Fruit fly (Drosophila melanogaster) whole organism, embryonic: ENCODE measurements around the gene prtp.

ENCODE experiments used
- Asciz ChIP-seq: fragments of 200-800 bp; sonication (Bioruptor generic); optimal IDR thresholded peaks from 2 replicates; lab custom pipeline; 2017; ENCODE audit warnings: missing biosample characterization, mild to moderate bottlenecking, missing genetic modification characterization, missing genetic modification reagents
- Bgb ChIP-seq: fragments of 200-800 bp; sonication (Bioruptor generic); IDR thresholded peaks from 2 replicates; pipeline ENCODE4 v1.3.6; 2022; ENCODE audit warnings: missing biosample characterization, missing genetic modification characterization; ENCODE audit not compliant: partially characterized antibody
- CG1024 ChIP-seq: fragments of 200-800 bp; sonication (Bioruptor generic); IDR thresholded peaks from 2 replicates; pipeline ENCODE4 v1.3.6; 2022; ENCODE audit warnings: missing biosample characterization, missing genetic modification characterization
- CG10267 ChIP-seq: fragments of 200-800 bp; sonication (Bioruptor generic); optimal IDR thresholded peaks from 2 replicates; lab custom pipeline; 2018; ENCODE audit warnings: missing biosample characterization, mild to moderate bottlenecking, missing genetic modification characterization, moderate library complexity
- CG10431 ChIP-seq: fragments of 200-800 bp; sonication (Bioruptor generic); optimal IDR thresholded peaks from 3 replicates; lab custom pipeline; 2018; ENCODE audit warnings: missing biosample characterization, mild to moderate bottlenecking, missing genetic modification characterization
- CG10979 ChIP-seq: fragments of 200-800 bp; sonication (Bioruptor generic); optimal IDR thresholded peaks from 2 replicates; lab custom pipeline; 2018; ENCODE audit warnings: missing biosample characterization, mild to moderate bottlenecking, missing genetic modification characterization, moderate library complexity
- CG13287 ChIP-seq: fragments of 200-800 bp; sonication (Bioruptor generic); IDR thresholded peaks from 2 replicates; pipeline ENCODE4 v1.3.6; 2022; ENCODE audit warnings: missing biosample characterization, missing genetic modification characterization; ENCODE audit not compliant: partially characterized antibody
- CG14014 ChIP-seq: fragments of 200-800 bp; sonication (Bioruptor generic); IDR thresholded peaks from 2 replicates; pipeline ENCODE4 v1.3.6; 2022; ENCODE audit warnings: missing biosample characterization, missing genetic modification characterization
- CG14860 ChIP-seq: fragments of 200-800 bp; sonication (Bioruptor generic); IDR thresholded peaks from 3 replicates; pipeline ENCODE4 v1.3.6; 2022; ENCODE audit warnings: missing biosample characterization, missing genetic modification characterization; ENCODE audit not compliant: partially characterized antibody
- CG15011 ChIP-seq: fragments of 200-800 bp; sonication (Bioruptor generic); optimal IDR thresholded peaks from 3 replicates; lab custom pipeline; 2018; ENCODE audit warnings: missing biosample characterization, mild to moderate bottlenecking, missing genetic modification characterization
- CG15514 ChIP-seq: fragments of 200-800 bp; sonication (Bioruptor generic); optimal IDR thresholded peaks from 3 replicates; lab custom pipeline; 2017; ENCODE audit warnings: missing biosample characterization, missing genetic modification characterization, mild to moderate bottlenecking, moderate library complexity, missing genetic modification reagents
- CG1603 ChIP-seq: fragments of 200-800 bp; sonication (Bioruptor generic); optimal IDR thresholded peaks from 2 replicates; lab custom pipeline; 2019; ENCODE audit warnings: missing biosample characterization, mild to moderate bottlenecking, missing genetic modification characterization, moderate library complexity
- CG17328 ChIP-seq: fragments of 200-800 bp; sonication (Bioruptor generic); IDR thresholded peaks from 2 replicates; pipeline ENCODE4 v1.3.6; 2022; ENCODE audit warnings: missing biosample characterization, missing genetic modification characterization
- CG34376 ChIP-seq: fragments of 200-800 bp; sonication (Bioruptor generic); optimal IDR thresholded peaks from 2 replicates; lab custom pipeline; 2018; ENCODE audit warnings: missing biosample characterization, mild to moderate bottlenecking, missing genetic modification characterization
- CG4360 ChIP-seq: fragments of 200-800 bp; sonication (Bioruptor generic); IDR thresholded peaks from 2 replicates; pipeline ENCODE4 v1.3.6; 2022; ENCODE audit warnings: missing biosample characterization, missing genetic modification characterization
- CG6254 ChIP-seq: fragments of 200-800 bp; sonication (Bioruptor generic); optimal IDR thresholded peaks from 3 replicates; lab custom pipeline; 2017; ENCODE audit warnings: mild to moderate bottlenecking, missing biosample characterization, missing genetic modification reagents, missing genetic modification characterization
- CG6765 ChIP-seq: fragments of 200-800 bp; sonication (Bioruptor generic); optimal IDR thresholded peaks from 3 replicates; lab custom pipeline; 2017; ENCODE audit warnings: missing biosample characterization, mild to moderate bottlenecking, missing genetic modification characterization
- CG7839 ChIP-seq: fragments of 200-800 bp; sonication (Bioruptor generic); optimal IDR thresholded peaks from 3 replicates; lab custom pipeline; 2018; ENCODE audit warnings: missing biosample characterization, mild to moderate bottlenecking, missing genetic modification characterization, moderate library complexity
- CG7963 ChIP-seq: fragments of 200-800 bp; sonication (Bioruptor generic); IDR thresholded peaks from 3 replicates; pipeline ENCODE4 v1.3.6; 2022; ENCODE audit warnings: missing biosample characterization, missing genetic modification characterization; ENCODE audit not compliant: partially characterized antibody
- CG8290 ChIP-seq, 3 experiments: fragments of 200-800 bp; sonication (Bioruptor generic); optimal IDR thresholded peaks; 2 replicates each; lab custom pipeline; 2016 to 2019; ENCODE audit warnings: missing biosample characterization in 3 of 3, missing genetic modification characterization in 3 of 3, mild to moderate bottlenecking in 2 of 3, moderate library complexity in 1 of 3
- CG9932 ChIP-seq: fragments of 200-800 bp; sonication (Bioruptor generic); IDR thresholded peaks from 2 replicates; pipeline ENCODE4 v1.3.6; 2022; ENCODE audit warnings: missing biosample characterization, missing genetic modification characterization
- ERR ChIP-seq: fragments of 200-800 bp; sonication (Bioruptor generic); optimal IDR thresholded peaks from 2 replicates; lab custom pipeline; 2016; ENCODE audit warnings: missing biosample characterization, missing genetic modification characterization
- Fer1 ChIP-seq: fragments of 200-800 bp; sonication (Bioruptor generic); optimal IDR thresholded peaks from 2 replicates; lab custom pipeline; 2017; ENCODE audit warnings: missing biosample characterization, mild to moderate bottlenecking, missing genetic modification characterization
- Hmr ChIP-seq: fragments of 200-800 bp; sonication (Bioruptor generic); optimal IDR thresholded peaks from 3 replicates; lab custom pipeline; 2017; ENCODE audit warnings: mild to moderate bottlenecking, missing biosample characterization, missing genetic modification reagents, missing genetic modification characterization
- Jarid2 ChIP-seq: fragments of 200-800 bp; sonication (Bioruptor generic); optimal IDR thresholded peaks from 3 replicates; lab custom pipeline; 2017; ENCODE audit warnings: mild to moderate bottlenecking, missing biosample characterization, missing genetic modification reagents, missing genetic modification characterization
- Mad ChIP-seq: fragments of 200-800 bp; sonication (Bioruptor generic); optimal IDR thresholded peaks from 2 replicates; lab custom pipeline; 2016; ENCODE audit warnings: missing biosample characterization, missing genetic modification characterization
- Nf-YB ChIP-seq: fragments of 200-800 bp; sonication (Bioruptor generic); optimal IDR thresholded peaks from 3 replicates; lab custom pipeline; 2019; ENCODE audit warnings: missing biosample characterization, mild to moderate bottlenecking, missing genetic modification characterization, moderate library complexity
- Oli ChIP-seq: fragments of 200-800 bp; sonication (Bioruptor generic); optimal IDR thresholded peaks from 2 replicates; lab custom pipeline; 2018; ENCODE audit warnings: missing biosample characterization, mild to moderate bottlenecking, missing genetic modification characterization, moderate library complexity
- Rfx ChIP-seq: fragments of 200-800 bp; sonication (Bioruptor generic); IDR thresholded peaks from 2 replicates; pipeline ENCODE4 v1.3.6; 2022; ENCODE audit warnings: missing biosample characterization, missing genetic modification characterization
- Scr ChIP-seq: fragments of 200-800 bp; sonication (Bioruptor generic); IDR thresholded peaks from 2 replicates; pipeline ENCODE4 v1.3.6; 2022; ENCODE audit warnings: missing biosample characterization, missing genetic modification characterization; ENCODE audit not compliant: partially characterized antibody
- bcd ChIP-seq: fragments of 200-800 bp; sonication (Bioruptor generic); optimal IDR thresholded peaks from 2 replicates; lab custom pipeline; 2017; ENCODE audit warnings: missing biosample characterization, mild to moderate bottlenecking, missing genetic modification characterization
- cg ChIP-seq: fragments of 200-800 bp; sonication (Bioruptor generic); optimal IDR thresholded peaks from 3 replicates; lab custom pipeline; 2019; ENCODE audit warnings: missing biosample characterization, mild to moderate bottlenecking, missing genetic modification characterization, moderate library complexity
- da ChIP-seq: fragments of 200-800 bp; sonication (Bioruptor generic); optimal IDR thresholded peaks from 2 replicates; lab custom pipeline; 2016; ENCODE audit warnings: missing biosample characterization, missing genetic modification characterization
- dati ChIP-seq: fragments of 200-800 bp; sonication (Bioruptor generic); IDR thresholded peaks from 2 replicates; pipeline ENCODE4 v1.3.6; 2022; ENCODE audit warnings: missing biosample characterization, missing genetic modification characterization
- dmrt99B ChIP-seq: fragments of 200-800 bp; sonication (Bioruptor generic); optimal IDR thresholded peaks from 2 replicates; lab custom pipeline; 2018; ENCODE audit warnings: missing biosample characterization, mild to moderate bottlenecking, missing genetic modification characterization, moderate library complexity
- dpn ChIP-seq, 2 experiments: fragments of 200-800 bp; sonication (Bioruptor generic); optimal IDR thresholded peaks; 3 replicates each; lab custom pipeline; 2016; ENCODE audit warnings: missing biosample characterization in 2 of 2, missing genetic modification characterization in 2 of 2
- en ChIP-seq: fragments of 200-800 bp; sonication (Bioruptor generic); optimal IDR thresholded peaks from 2 replicates; lab custom pipeline; 2016; ENCODE audit warnings: missing biosample characterization, missing genetic modification characterization
- exex ChIP-seq: fragments of 200-800 bp; sonication (Bioruptor generic); optimal IDR thresholded peaks from 4 replicates; lab custom pipeline; 2018; ENCODE audit warnings: missing biosample characterization, mild to moderate bottlenecking, missing genetic modification characterization, moderate library complexity
- gem ChIP-seq: fragments of 200-800 bp; sonication (Bioruptor generic); optimal IDR thresholded peaks from 2 replicates; lab custom pipeline; 2019; ENCODE audit warnings: missing biosample characterization, mild to moderate bottlenecking, missing genetic modification characterization, moderate library complexity
- ken ChIP-seq: fragments of 200-800 bp; sonication (Bioruptor generic); IDR thresholded peaks from 3 replicates; pipeline ENCODE4 v1.3.6; 2022; ENCODE audit warnings: missing biosample characterization, missing genetic modification characterization
- mirr ChIP-seq: fragments of 200-800 bp; sonication (Bioruptor generic); optimal IDR thresholded peaks from 3 replicates; lab custom pipeline; 2018; ENCODE audit warnings: missing biosample characterization, mild to moderate bottlenecking, missing genetic modification characterization
- nom ChIP-seq: fragments of 200-800 bp; sonication (Bioruptor generic); optimal IDR thresholded peaks from 2 replicates; lab custom pipeline; 2017; ENCODE audit warnings: missing biosample characterization, missing genetic modification characterization, mild to moderate bottlenecking, moderate library complexity, missing genetic modification reagents
- odd ChIP-seq: fragments of 200-800 bp; sonication (Bioruptor generic); optimal IDR thresholded peaks from 2 replicates; lab custom pipeline; 2017; ENCODE audit warnings: missing biosample characterization, mild to moderate bottlenecking, missing genetic modification characterization
- pb ChIP-seq: fragments of 200-800 bp; sonication (Bioruptor generic); optimal IDR thresholded peaks from 3 replicates; lab custom pipeline; 2016; ENCODE audit warnings: missing biosample characterization, missing genetic modification characterization
- sug ChIP-seq: fragments of 200-800 bp; optimal IDR thresholded peaks from 2 replicates; lab custom pipeline; 2019; ENCODE audit warnings: missing biosample characterization, mild to moderate bottlenecking, missing genetic modification characterization, moderate library complexity
- ttk ChIP-seq: fragments of 200-800 bp; sonication (Bioruptor generic); IDR thresholded peaks from 2 replicates; pipeline ENCODE4 v2.1.2; 2022; ENCODE audit warnings: missing biosample characterization, missing genetic modification characterization
- wek ChIP-seq: fragments of 200-800 bp; sonication (Bioruptor generic); optimal IDR thresholded peaks from 3 replicates; lab custom pipeline; 2018; ENCODE audit warnings: missing biosample characterization, mild to moderate bottlenecking, missing genetic modification characterization, moderate library complexity

Gene prtp

DNA sequence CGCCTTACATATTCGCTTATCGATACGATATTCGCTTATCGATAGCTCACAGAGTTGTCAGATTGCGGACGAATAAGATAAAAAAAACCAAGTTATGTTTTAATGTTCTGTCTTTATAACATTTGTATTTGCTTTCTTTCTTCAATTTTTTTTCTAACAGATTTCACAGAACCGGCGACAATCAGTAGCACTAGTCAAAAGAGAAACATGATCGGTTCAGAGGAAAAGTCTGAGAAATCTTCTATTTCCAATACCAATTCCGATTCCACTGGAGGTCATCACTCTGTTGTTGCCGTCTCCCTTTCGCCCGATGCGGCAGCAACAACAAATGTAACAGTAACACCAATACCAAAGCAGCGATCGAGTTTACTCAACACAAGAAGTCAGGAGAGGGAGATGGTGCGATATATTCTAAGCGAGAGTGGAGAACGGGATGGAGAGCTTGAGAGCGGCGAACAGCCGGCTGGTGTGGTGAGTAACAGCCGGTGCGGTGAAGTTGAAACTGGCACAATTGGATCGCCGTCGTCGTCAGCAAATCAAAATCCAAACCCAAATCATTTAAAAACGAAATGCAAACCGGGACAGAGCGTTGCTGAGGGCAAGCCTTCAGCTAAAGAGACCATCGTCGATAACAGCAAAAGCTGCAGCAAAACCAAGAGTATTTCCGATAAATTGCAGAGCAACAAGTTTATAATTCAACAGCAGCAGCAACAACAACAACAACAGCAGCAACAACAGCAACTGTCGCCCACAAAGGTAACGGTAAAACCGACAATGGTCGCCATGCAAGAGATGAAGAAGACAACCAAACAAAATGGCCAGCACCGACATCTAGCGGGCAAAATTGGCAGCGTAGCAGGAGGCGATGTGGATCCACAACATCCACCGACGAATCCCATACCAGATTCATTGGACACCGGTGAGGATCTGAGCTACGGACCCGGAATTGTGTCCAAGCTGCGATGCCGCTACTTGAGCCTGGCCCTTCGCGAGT lies 34.7 kb upstream of the prtp start (continued):
- no peak for TF ChIP-seq CG15011 (GFP tag; lab: Kevin White, UChicago)
- TF ChIP-seq CG6254, result no peak
- peak; percentile 49 for TF ChIP-seq Nf-YB
- no peak for TF ChIP-seq CG14860 (GFP tag; lab: Robert Waterston, UW)
- no peak for TF ChIP-seq CG1024 (GFP tag; lab: Robert Waterston, UW)
- TF ChIP-seq odd, result peak; percentile 63
- peak; percentile 35 for TF ChIP-seq CG10979 (tag; lab: Kevin White, UChicago)
- no peak for TF ChIP-seq CG17328 (GFP tag; lab: Robert Waterston, UW)
- peak; percentile 53 for TF ChIP-seq CG1603
- peak; percentile 75 for TF ChIP-seq CG13287
- no peak for TF ChIP-seq Mad (GFP tag; lab: Kevin White, UChicago)
- peak; percentile 69 for TF ChIP-seq Scr
- peak; percentile 69 to 75 for TF ChIP-seq dpn (GFP tag; optimal IDR thresholded peaks at IDR 0.05; lab: Kevin White, UChicago)
- TF ChIP-seq ttk (GFP tag; lab: Robert Waterston, UW), result no peak
- no peak for TF ChIP-seq da (GFP tag; lab: Kevin White, UChicago)
- peak; percentile 24 for TF ChIP-seq wek
- TF ChIP-seq Asciz (GFP tag; lab: Kevin White, UChicago), result peak; percentile 39
- TF ChIP-seq CG6765 (GFP tag; lab: Kevin White, UChicago), result peak; percentile 1
- peak; percentile 84 for TF ChIP-seq CG15514 (GFP tag; lab: Kevin White, UChicago)
- no peak for TF ChIP-seq CG10431 (GFP tag; lab: Kevin White, UChicago)
- peak; percentile 78 for TF ChIP-seq Rfx (GFP tag; lab: Robert Waterston, UW)
- peak; percentile 78 for TF ChIP-seq gem (tag; lab: Kevin White, UChicago)
- peak; percentile 82 for TF ChIP-seq ERR (GFP tag; lab: Kevin White, UChicago)
- peak; percentile 29 for TF ChIP-seq CG14014 (GFP tag; lab: Robert Waterston, UW)
- TF ChIP-seq cg (GFP tag; lab: Kevin White, UChicago), result peak; percentile 94
- 0 out of 3 replicates have a peak, but pooled peaks have one; percentile 30 for TF ChIP-seq ken (GFP tag; lab: Robert Waterston, UW)
- peak; percentile 71 for TF ChIP-seq dmrt99B (tag; lab: Kevin White, UChicago)
- TF ChIP-seq, all 482 proteins: peak for 311

DNA sequence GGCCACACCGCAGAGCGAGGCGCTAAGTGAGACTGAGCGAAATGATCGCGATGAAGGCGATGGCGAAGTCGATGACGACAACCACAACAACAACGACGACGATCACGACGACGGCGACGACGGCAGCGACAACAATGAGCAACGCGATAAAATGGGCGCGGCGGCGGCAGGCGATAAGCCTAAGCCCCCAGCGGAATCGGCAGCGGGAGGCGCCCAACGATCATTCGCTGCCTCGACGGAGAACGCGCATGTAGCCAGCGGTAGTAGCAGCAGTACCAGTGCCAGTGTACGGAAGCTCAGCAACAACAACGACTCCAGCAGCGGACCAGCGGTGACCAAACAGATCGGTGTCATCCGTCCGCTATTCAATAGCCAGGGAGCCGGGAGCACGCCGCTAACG lies 33.1 kb upstream of the prtp start:
- TF ChIP-seq CG7963 (GFP tag; lab: Robert Waterston, UW) (no peak), pb (peak; percentile 22), Fer1 (GFP tag; lab: Kevin White, UChicago) (peak; percentile 24), Bgb (GFP tag; lab: Robert Waterston, UW) (0 out of 2 replicates have a peak, but pooled peaks have one; percentile 11), Oli (no peak), CG7839 (no peak), exex (tag; lab: Kevin White, UChicago) (peak; percentile 31), CG10267 (tag; lab: Kevin White, UChicago) (no peak), CG8290 (GFP tag; optimal IDR thresholded peaks at IDR 0.05; lab: Kevin White, UChicago) (no peak), CG8290 (tag; optimal IDR thresholded peaks at IDR 0.05; lab: Kevin White, UChicago) (peak in 1 of 2 experiments; percentile 13), bcd (GFP tag; lab: Kevin White, UChicago) (peak; percentile 11), CG4360 (peak; percentile 51; the same call in 1 of the 2 replicates), en (GFP tag; lab: Kevin White, UChicago) (no peak), Hmr (GFP tag; lab: Kevin White, UChicago) (peak; percentile 19), dati (no peak), nom (peak; percentile 35), Jarid2 (peak; percentile 17), CG9932 (0 out of 2 replicates have a peak, but pooled peaks have one; percentile 17), sug (tag; lab: Kevin White, UChicago) (peak; percentile 96), mirr (GFP tag; lab: Kevin White, UChicago) (peak; percentile 39), CG34376 (GFP tag; lab: Kevin White, UChicago) (peak; percentile 72)
